Fruit fly (Drosophila melanogaster) whole organism, adult: ENCODE data around the gene TotX.

Experiments
- CG11617 ChIP-seq: fragments of 200-800 bp; sonication (Bioruptor generic); optimal IDR thresholded peaks from 2 replicates; lab custom pipeline; 2017; ENCODE audit warnings: mild to moderate bottlenecking, missing biosample characterization, missing genetic modification reagents, missing genetic modification characterization
- CG12768 ChIP-seq: fragments of 200-800 bp; sonication (Bioruptor generic); optimal IDR thresholded peaks from 2 replicates; lab custom pipeline; 2017; ENCODE audit warnings: missing biosample characterization, missing genetic modification characterization, mild to moderate bottlenecking, moderate library complexity, missing genetic modification reagents
- CG14711 ChIP-seq: fragments of 200-800 bp; sonication (Bioruptor generic); optimal IDR thresholded peaks from 2 replicates; lab custom pipeline; 2018; ENCODE audit warnings: missing biosample characterization, mild to moderate bottlenecking, missing genetic modification characterization, moderate library complexity
- CG1620 ChIP-seq: fragments of 200-800 bp; sonication (Bioruptor generic); optimal IDR thresholded peaks from 2 replicates; lab custom pipeline; 2016; ENCODE audit warnings: missing biosample characterization, missing genetic modification characterization
- CG33017 ChIP-seq: fragments of 200-800 bp; sonication (Bioruptor generic); optimal IDR thresholded peaks from 2 replicates; lab custom pipeline; 2018; ENCODE audit warnings: missing biosample characterization, mild to moderate bottlenecking, missing genetic modification characterization, moderate library complexity
- CG5204 ChIP-seq: fragments of 200-800 bp; sonication (Bioruptor generic); optimal IDR thresholded peaks from 2 replicates; lab custom pipeline; 2016; ENCODE audit warnings: missing biosample characterization, missing genetic modification characterization
- CG7045 ChIP-seq: fragments of 200-800 bp; sonication (Bioruptor generic); optimal IDR thresholded peaks from 2 replicates; lab custom pipeline; 2017; ENCODE audit warnings: missing biosample characterization, mild to moderate bottlenecking, missing genetic modification characterization
- CG7101 ChIP-seq: fragments of 200-800 bp; sonication (Bioruptor generic); optimal IDR thresholded peaks from 2 replicates; lab custom pipeline; 2018; ENCODE audit warnings: missing biosample characterization, mild to moderate bottlenecking, missing genetic modification characterization, moderate library complexity
- Clk ChIP-seq: fragments of 200-800 bp; sonication (Bioruptor generic); optimal IDR thresholded peaks from 2 replicates; lab custom pipeline; 2017; ENCODE audit warnings: missing biosample characterization, missing genetic modification characterization
- Crg-1 ChIP-seq: fragments of 200-800 bp; sonication (Bioruptor generic); optimal IDR thresholded peaks from 2 replicates; lab custom pipeline; 2016; ENCODE audit warnings: missing biosample characterization, missing genetic modification characterization
- Hr96 ChIP-seq: fragments of 200-800 bp; sonication (Bioruptor generic); optimal IDR thresholded peaks from 2 replicates; lab custom pipeline; 2016; ENCODE audit warnings: missing biosample characterization, missing genetic modification characterization
- Mnt ChIP-seq: fragments of 200-800 bp; sonication (Bioruptor generic); optimal IDR thresholded peaks from 2 replicates; lab custom pipeline; 2016; ENCODE audit warnings: missing biosample characterization, mild to moderate bottlenecking, missing genetic modification characterization
- bab1 ChIP-seq: fragments of 200-800 bp; sonication (Bioruptor generic); optimal IDR thresholded peaks from 3 replicates; lab custom pipeline; 2019; ENCODE audit warnings: missing biosample characterization, mild to moderate bottlenecking, missing genetic modification characterization, moderate library complexity
- cic ChIP-seq: fragments of 200-800 bp; sonication (Bioruptor generic); optimal IDR thresholded peaks from 2 replicates; lab custom pipeline; 2017; ENCODE audit warnings: missing biosample characterization, mild to moderate bottlenecking, missing genetic modification characterization, moderate library complexity
- cnc ChIP-seq, 2 experiments: fragments of >200 bp; optimal IDR thresholded peaks; 2 replicates each; lab custom pipeline; 2017
- kay ChIP-seq: fragments of 200-800 bp; sonication (Bioruptor generic); peaks from one replicate; lab custom pipeline; 2016; ENCODE audit warnings: missing biosample characterization, missing genetic modification characterization, borderline replicate concordance
- ovo ChIP-seq: fragments of 200-800 bp; sonication (Bioruptor generic); optimal IDR thresholded peaks from 2 replicates; lab custom pipeline; 2016; ENCODE audit warnings: missing biosample characterization, missing genetic modification characterization
- pad ChIP-seq: fragments of 200-800 bp; sonication (Bioruptor generic); optimal IDR thresholded peaks from 3 replicates; lab custom pipeline; 2017; ENCODE audit warnings: missing biosample characterization, missing genetic modification characterization, mild to moderate bottlenecking, moderate library complexity, missing genetic modification reagents
- tj ChIP-seq: fragments of 200-800 bp; sonication (Bioruptor generic); optimal IDR thresholded peaks from 3 replicates; lab custom pipeline; 2017; ENCODE audit warnings: missing biosample characterization, mild to moderate bottlenecking, missing genetic modification characterization, moderate library complexity
- toe ChIP-seq: fragments of 200-800 bp; sonication (Bioruptor generic); optimal IDR thresholded peaks from 2 replicates; lab custom pipeline; 2016; ENCODE audit warnings: missing biosample characterization, missing genetic modification characterization

TotX gene

dm6 chr3R:20949749-20950676 is 44.7 kb upstream of the TotX start:
- TF ChIP-seq CG5204 (GFP tag; lab: Kevin White, UChicago), result no peak
- no peak for TF ChIP-seq ovo (GFP tag; lab: Kevin White, UChicago)
- TF ChIP-seq CG7045, result no peak
- no peak for TF ChIP-seq Crg-1 (GFP tag; lab: Kevin White, UChicago)
- TF ChIP-seq Mnt (GFP tag; lab: Kevin White, UChicago), result no peak
- TF ChIP-seq Clk (GFP tag; lab: Kevin White, UChicago), result no peak
- peak; percentile 25 for TF ChIP-seq CG33017 (tag; lab: Kevin White, UChicago)
- TF ChIP-seq tj (GFP tag; lab: Kevin White, UChicago), result no peak
- no peak for TF ChIP-seq CG12768 (GFP tag; lab: Kevin White, UChicago)
- TF ChIP-seq CG1620 (GFP tag; lab: Kevin White, UChicago), result no peak
- TF ChIP-seq bab1 (GFP tag; lab: Kevin White, UChicago), result no peak
- TF ChIP-seq CG7101, result no peak
- no peak for TF ChIP-seq Hr96 (GFP tag; lab: Kevin White, UChicago)
- TF ChIP-seq toe (GFP tag; lab: Kevin White, UChicago), result no peak
- peak; percentile 89 for TF ChIP-seq CG14711 (tag; lab: Kevin White, UChicago)
- peak; percentile 48 for TF ChIP-seq kay
- peak; percentile 70 for TF ChIP-seq pad
- peak; percentile 19 for TF ChIP-seq cic (GFP tag; lab: Kevin White, UChicago)
- no peak for TF ChIP-seq CG11617
- TF ChIP-seq cnc (optimal IDR thresholded peaks at IDR 0.05; lab: Kevin White, UChicago), result no peak

- TF ChIP-seq Mnt (GFP tag; lab: Kevin White, UChicago) (no peak), CG7101 (no peak), ovo (GFP tag; lab: Kevin White, UChicago) (peak; percentile 1)
Measured at dm6 chr3R:20949175-20949748, 43.9 kb upstream of the TotX start.

- TF ChIP-seq CG7101 (no peak), kay (no peak), CG1620 (GFP tag; lab: Kevin White, UChicago) (no peak), CG12768 (GFP tag; lab: Kevin White, UChicago) (no peak), Crg-1 (GFP tag; lab: Kevin White, UChicago) (no peak), cic (GFP tag; lab: Kevin White, UChicago) (no peak), bab1 (GFP tag; lab: Kevin White, UChicago) (peak; percentile 29), Clk (GFP tag; lab: Kevin White, UChicago) (no peak), CG11617 (no peak), ovo (GFP tag; lab: Kevin White, UChicago) (no peak), Hr96 (GFP tag; lab: Kevin White, UChicago) (no peak), tj (GFP tag; lab: Kevin White, UChicago) (peak; percentile 2), toe (GFP tag; lab: Kevin White, UChicago) (peak; percentile 33), CG7045 (no peak)
Measured at dm6 chr3R:20948448-20949174, 43.3 kb upstream of the TotX start, which contains the start of gene Atpalpha. Gene Atpalpha (plus strand): TSS chr3R:20948714.

dm6 chr3R:20947991-20948407 is 42.7 kb upstream of the TotX start:
- TF ChIP-seq CG7045 (no peak), CG33017 (tag; lab: Kevin White, UChicago) (no peak), pad (peak; percentile 28), CG11617 (no peak), Crg-1 (GFP tag; lab: Kevin White, UChicago) (peak; percentile 56), bab1 (GFP tag; lab: Kevin White, UChicago) (peak; percentile 4), toe (GFP tag; lab: Kevin White, UChicago) (peak; percentile 13), CG1620 (GFP tag; lab: Kevin White, UChicago) (peak; percentile 43), CG7101 (peak; percentile 51), Hr96 (GFP tag; lab: Kevin White, UChicago) (peak; percentile 21), CG14711 (tag; lab: Kevin White, UChicago) (peak; percentile 34)

dm6 chr3R:20946774-20947173 is 41.5 kb upstream of the TotX start:
- TF ChIP-seq Mnt (GFP tag; lab: Kevin White, UChicago), result no peak
- TF ChIP-seq cnc (optimal IDR thresholded peaks at IDR 0.05; lab: Kevin White, UChicago), result no peak
- TF ChIP-seq bab1 (GFP tag; lab: Kevin White, UChicago), result no peak
- no peak for TF ChIP-seq ovo (GFP tag; lab: Kevin White, UChicago)
- no peak for TF ChIP-seq CG1620 (GFP tag; lab: Kevin White, UChicago)
- TF ChIP-seq Clk (GFP tag; lab: Kevin White, UChicago), result no peak
- no peak for TF ChIP-seq cic (GFP tag; lab: Kevin White, UChicago)
- TF ChIP-seq CG7045, result no peak
- TF ChIP-seq Hr96 (GFP tag; lab: Kevin White, UChicago), result no peak
- TF ChIP-seq pad, result no peak
- TF ChIP-seq CG5204 (GFP tag; lab: Kevin White, UChicago), result no peak
- no peak for TF ChIP-seq toe (GFP tag; lab: Kevin White, UChicago)
- TF ChIP-seq CG11617, result no peak
